Worm (Caenorhabditis elegans) whole organism, mixed stage, embryonic: ENCODE measurements around the gene Y38E10A.24.

Experiments used
- M03D4.4 ChIP-seq: sonication (generic microtip); optimal IDR thresholded peaks from 2 replicates; lab custom pipeline; 2017; ENCODE audit warnings: mild to moderate bottlenecking, missing genetic modification characterization, missing compliant biosample characterization
- bed-3 ChIP-seq: fragments of 200-800 bp; sonication (Bioruptor generic); optimal IDR thresholded peaks from 3 replicates; lab custom pipeline; 2018; ENCODE audit warnings: mild to moderate bottlenecking, missing genetic modification characterization, moderate library complexity, missing compliant biosample characterization
- blmp-1 ChIP-seq: fragments of 150-350 bp; optimal IDR thresholded peaks from 2 replicates; lab custom pipeline; 2014; ENCODE audit warnings: missing biosample characterization, missing genetic modification characterization
- ceh-43 ChIP-seq: fragments of 200-800 bp; sonication (Bioruptor generic); optimal IDR thresholded peaks from 2 replicates; lab custom pipeline; 2018; ENCODE audit warnings: mild to moderate bottlenecking, missing genetic modification characterization, moderate library complexity, missing compliant biosample characterization
- ces-1 ChIP-seq: fragments of 150-350 bp; optimal IDR thresholded peaks from 2 replicates; lab custom pipeline; 2014; ENCODE audit warnings: missing biosample characterization, missing genetic modification reagents, missing genetic modification characterization
- cnd-1 ChIP-seq: fragments of 200-800 bp; sonication (Bioruptor generic); optimal IDR thresholded peaks from 2 replicates; lab custom pipeline; 2018; ENCODE audit warnings: mild to moderate bottlenecking, missing genetic modification characterization, missing compliant biosample characterization
- elt-1 ChIP-seq: sonication (generic microtip); optimal IDR thresholded peaks from 2 replicates; lab custom pipeline; 2017; ENCODE audit warnings: missing genetic modification characterization, mild to moderate bottlenecking, missing compliant biosample characterization, antibody characterized with exemption, moderate library complexity, borderline replicate concordance; ENCODE audit not compliant: insufficient read depth
- elt-3 ChIP-seq: fragments of 150-350 bp; optimal IDR thresholded peaks from 2 replicates; lab custom pipeline; 2014; ENCODE audit warnings: missing biosample characterization, missing genetic modification characterization
- flh-1 ChIP-seq: fragments of 200-800 bp; sonication (Bioruptor generic); optimal IDR thresholded peaks from 2 replicates; lab custom pipeline; 2018; ENCODE audit warnings: mild to moderate bottlenecking, missing genetic modification characterization, moderate library complexity, missing compliant biosample characterization
- ham-2 ChIP-seq: fragments of 200-800 bp; sonication (Bioruptor generic); optimal IDR thresholded peaks from 2 replicates; lab custom pipeline; 2018; ENCODE audit warnings: mild to moderate bottlenecking, missing genetic modification characterization, missing compliant biosample characterization
- hlh-1 ChIP-seq: fragments of 150-350 bp; optimal IDR thresholded peaks from 2 replicates; lab custom pipeline; 2014; ENCODE audit warnings: missing biosample characterization, missing genetic modification reagents, missing genetic modification characterization
- lin-13 ChIP-seq: fragments of 150-350 bp; optimal IDR thresholded peaks from 2 replicates; lab custom pipeline; 2014; ENCODE audit warnings: missing biosample characterization, missing genetic modification characterization
- lin-32 ChIP-seq: fragments of 200-800 bp; sonication (Bioruptor generic); optimal IDR thresholded peaks from 2 replicates; lab custom pipeline; 2018; ENCODE audit warnings: mild to moderate bottlenecking, missing genetic modification characterization, missing compliant biosample characterization
- lsy-2 ChIP-seq: fragments of 150-350 bp; optimal IDR thresholded peaks from 2 replicates; lab custom pipeline; 2014; ENCODE audit warnings: missing biosample characterization, missing genetic modification characterization
- mab-5 ChIP-seq: fragments of 150-350 bp; optimal IDR thresholded peaks from 2 replicates; lab custom pipeline; 2014; ENCODE audit warnings: missing biosample characterization, missing genetic modification characterization
- mep-1 ChIP-seq: fragments of 150-350 bp; optimal IDR thresholded peaks from 2 replicates; lab custom pipeline; 2017; ENCODE audit warnings: missing biosample characterization, missing genetic modification reagents, missing genetic modification characterization, inconsistent platforms
- mls-2 ChIP-seq: sonication (generic microtip); optimal IDR thresholded peaks from 2 replicates; lab custom pipeline; 2016; ENCODE audit warnings: mild to moderate bottlenecking, missing genetic modification characterization, moderate library complexity, missing compliant biosample characterization
- nhr-12 ChIP-seq: fragments of 150-350 bp; optimal IDR thresholded peaks from 2 replicates; lab custom pipeline; 2014; ENCODE audit warnings: missing biosample characterization, missing genetic modification characterization
- nhr-2 ChIP-seq: fragments of 150-350 bp; optimal IDR thresholded peaks from 2 replicates; lab custom pipeline; 2014; ENCODE audit warnings: missing biosample characterization, missing genetic modification characterization
- nhr-237 ChIP-seq: fragments of 150-350 bp; optimal IDR thresholded peaks from 2 replicates; lab custom pipeline; 2014; ENCODE audit warnings: missing biosample characterization, missing genetic modification characterization
- nhr-76 ChIP-seq: sonication (generic microtip); optimal IDR thresholded peaks from 2 replicates; lab custom pipeline; 2017; ENCODE audit warnings: missing biosample characterization, missing genetic modification characterization
- pha-4 ChIP-seq: fragments of 150-350 bp; optimal IDR thresholded peaks from 2 replicates; lab custom pipeline; 2018; ENCODE audit warnings: missing biosample characterization, missing genetic modification reagents, missing genetic modification characterization
- sem-2 ChIP-seq: fragments of 200-800 bp; sonication (Bioruptor generic); optimal IDR thresholded peaks from 2 replicates; lab custom pipeline; 2018; ENCODE audit warnings: mild to moderate bottlenecking, missing genetic modification characterization, missing compliant biosample characterization
- snpc-4 ChIP-seq: fragments of 150-350 bp; optimal IDR thresholded peaks from 2 replicates; lab custom pipeline; 2014; ENCODE audit warnings: missing biosample characterization, missing genetic modification characterization
- sptf-1 ChIP-seq: sonication (generic microtip); optimal IDR thresholded peaks from 2 replicates; lab custom pipeline; 2017; ENCODE audit warnings: mild to moderate bottlenecking, missing genetic modification characterization, moderate library complexity, missing compliant biosample characterization
- unc-120 ChIP-seq: sonication (generic microtip); optimal IDR thresholded peaks from 2 replicates; lab custom pipeline; 2017; ENCODE audit warnings: missing genetic modification characterization, missing compliant biosample characterization; ENCODE audit not compliant: poor library complexity, severe bottlenecking
- unc-39 ChIP-seq: fragments of 150-350 bp; optimal IDR thresholded peaks from 2 replicates; lab custom pipeline; 2014; ENCODE audit warnings: missing biosample characterization, missing genetic modification characterization

Y38E10A.24 gene

ce11 chrII:12669882-12670281, 9.0 kb upstream of the Y38E10A.24 start:
- no peak for TF ChIP-seq unc-120 (tag; lab: Kevin White, UChicago)
- TF ChIP-seq hlh-1 (tag; lab: Kevin White, UChicago) = no peak
- TF ChIP-seq snpc-4 (tag; lab: Kevin White, UChicago) = no peak
- TF ChIP-seq bed-3 (GFP tag; lab: Kevin White, UChicago) = no peak
- no peak for TF ChIP-seq lin-13 (tag; lab: Kevin White, UChicago)

- TF ChIP-seq ceh-43 = no peak
- TF ChIP-seq nhr-237 (tag; lab: Kevin White, UChicago) = no peak
- no peak for TF ChIP-seq cnd-1 (tag; lab: Kevin White, UChicago)
- no peak for TF ChIP-seq lin-13 (tag; lab: Kevin White, UChicago)
- no peak for TF ChIP-seq elt-3
- TF ChIP-seq unc-120 (tag; lab: Kevin White, UChicago) = no peak
These were observed 7.7 kb upstream of the Y38E10A.24 start for ce11 chrII:12670877-12671864.

- TF ChIP-seq nhr-237 (tag; lab: Kevin White, UChicago) (no peak), nhr-2 (tag; lab: Kevin White, UChicago) (no peak), pha-4 (tag; lab: Kevin White, UChicago) (no peak), mls-2 (tag; lab: Kevin White, UChicago) (no peak), lsy-2 (tag; lab: Kevin White, UChicago) (no peak), sem-2 (GFP tag; lab: Kevin White, UChicago) (no peak), elt-1 (tag; lab: Kevin White, UChicago) (no peak), elt-3 (no peak), lin-32 (GFP tag; lab: Kevin White, UChicago) (no peak), cnd-1 (tag; lab: Kevin White, UChicago) (no peak), lin-13 (tag; lab: Kevin White, UChicago) (no peak), nhr-12 (tag; lab: Kevin White, UChicago) (no peak)
These were observed 6.9 kb upstream of the Y38E10A.24 start for ce11 chrII:12671892-12672291.

ce11 chrII:12672512-12672911, 6.3 kb upstream of the Y38E10A.24 start:
- TF ChIP-seq nhr-12 (tag; lab: Kevin White, UChicago) (no peak), lin-32 (GFP tag; lab: Kevin White, UChicago) (no peak), bed-3 (GFP tag; lab: Kevin White, UChicago) (no peak), ces-1 (GFP tag; lab: Kevin White, UChicago) (no peak), unc-39 (no peak), sptf-1 (tag; lab: Kevin White, UChicago) (no peak), mep-1 (tag; lab: Kevin White, UChicago) (no peak), nhr-237 (tag; lab: Kevin White, UChicago) (no peak), nhr-2 (tag; lab: Kevin White, UChicago) (no peak), unc-120 (tag; lab: Kevin White, UChicago) (no peak), nhr-76 (tag; lab: Kevin White, UChicago) (no peak), ceh-43 (no peak), mls-2 (tag; lab: Kevin White, UChicago) (no peak), flh-1 (GFP tag; lab: Kevin White, UChicago) (no peak), ham-2 (no peak)
- TF ChIP-seq, all 35 proteins: peak for 0

ce11 chrII:12673311-12673710, 5.5 kb upstream of the Y38E10A.24 start:
- TF ChIP-seq unc-39 (no peak), ham-2 (no peak), mep-1 (tag; lab: Kevin White, UChicago) (no peak), ces-1 (GFP tag; lab: Kevin White, UChicago) (no peak), mab-5 (tag; lab: Kevin White, UChicago) (no peak), lsy-2 (tag; lab: Kevin White, UChicago) (no peak), nhr-12 (tag; lab: Kevin White, UChicago) (no peak), elt-3 (no peak), flh-1 (GFP tag; lab: Kevin White, UChicago) (no peak), nhr-237 (tag; lab: Kevin White, UChicago) (no peak), nhr-76 (tag; lab: Kevin White, UChicago) (no peak), sem-2 (GFP tag; lab: Kevin White, UChicago) (no peak), snpc-4 (tag; lab: Kevin White, UChicago) (no peak), mls-2 (tag; lab: Kevin White, UChicago) (no peak), ceh-43 (no peak), lin-32 (GFP tag; lab: Kevin White, UChicago) (no peak), M03D4.4 (tag; lab: Kevin White, UChicago) (no peak), cnd-1 (tag; lab: Kevin White, UChicago) (no peak), blmp-1 (tag; lab: Kevin White, UChicago) (no peak), pha-4 (tag; lab: Kevin White, UChicago) (no peak)
